Worm (Caenorhabditis elegans): ENCODE results near the gene D2096.7.

DNA sequence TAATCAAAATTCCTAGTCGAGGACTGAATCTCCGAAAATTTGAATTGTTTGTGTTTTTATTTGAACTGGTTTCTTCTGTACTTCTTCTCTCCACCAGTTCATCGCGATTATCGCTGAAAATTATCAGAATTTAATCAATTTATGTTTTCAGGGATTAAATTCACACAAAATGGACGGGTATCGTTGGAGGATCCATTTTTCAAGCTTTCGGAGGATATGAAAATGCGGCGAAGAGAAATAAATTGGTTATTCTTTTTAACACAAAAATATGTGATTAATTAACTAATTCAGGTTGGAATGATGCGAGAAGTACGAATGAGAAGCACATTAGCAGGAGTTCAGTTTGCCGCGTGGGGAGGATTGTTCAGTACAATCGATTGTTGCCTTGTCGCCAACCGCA, 18.9 kb upstream of the D2096.7 start, which contains the start of gene timm-17B.2:
- no peak for TF ChIP-seq nhr-21 (tag; optimal IDR thresholded peaks at IDR 0.05)
- TF ChIP-seq nhr-12 (tag; optimal IDR thresholded peaks at IDR 0.05): no peak
- TF ChIP-seq snpc-4 (tag; optimal IDR thresholded peaks at IDR 0.05): no peak
- no peak for TF ChIP-seq skn-1 (tag; optimal IDR thresholded peaks at IDR 0.05)
- TF ChIP-seq lin-39 (tag; optimal IDR thresholded peaks at IDR 0.05): no peak
- no peak for TF ChIP-seq dmd-4 (tag; optimal IDR thresholded peaks at IDR 0.05)
- no peak for TF ChIP-seq mab-5 (tag; optimal IDR thresholded peaks at IDR 0.05)
- no peak for TF ChIP-seq unc-62 (GFP tag; optimal IDR thresholded peaks at IDR 0.05)
- TF ChIP-seq nhr-129 (tag; optimal IDR thresholded peaks at IDR 0.05): no peak
- no peak for TF ChIP-seq nhr-77 (tag; optimal IDR thresholded peaks at IDR 0.05)
- no peak for TF ChIP-seq ceh-82 (tag; optimal IDR thresholded peaks at IDR 0.05)
- no peak for TF ChIP-seq Y55F3AM.14 (GFP tag; optimal IDR thresholded peaks at IDR 0.05)
- TF ChIP-seq nhr-10 (tag; optimal IDR thresholded peaks at IDR 0.05): no peak

All from whole organism, L2 larva.